Fruit fly (Drosophila melanogaster) ovary, adult (tissue): ENCODE measurements around the gene CG11741.

ENCODE experiments used
- CG17801 ChIP-seq: fragments of 200-800 bp; optimal IDR thresholded peaks from 2 replicates; lab custom pipeline; 2019; ENCODE audit warnings: missing biosample characterization, mild to moderate bottlenecking, missing genetic modification characterization, moderate library complexity; ENCODE audit not compliant: partially characterized antibody

CG11741 gene

dm6 chr3R:8511258-8511657 is 17.4 kb downstream of the CG11741 start, which contains the start of gene Or85b:
Or85b (minus strand) TSS chr3R:8511358.
- no peak for TF ChIP-seq CG17801 (GFP tag; lab: Kevin White, UChicago)

dm6 chr3R:8484573-8484972 is 44.1 kb downstream of the CG11741 start:
- no peak for TF ChIP-seq CG17801 (GFP tag; lab: Kevin White, UChicago)

- no peak for TF ChIP-seq CG17801 (GFP tag; lab: Kevin White, UChicago)
These were observed 45.8 kb downstream of the CG11741 start for dm6 chr3R:8482881-8483280.
